Worm (Caenorhabditis elegans) whole organism, L1 larva: Measurements from ENCODE around the gene C48B4.10.

Experiments
- C16A3.4 ChIP-seq: fragments of 150-350 bp; optimal IDR thresholded peaks from 2 replicates; lab custom pipeline; 2014; ENCODE audit warnings: missing biosample characterization, missing genetic modification characterization
- C34B4.2 ChIP-seq: sonication (generic microtip); optimal IDR thresholded peaks from 2 replicates; lab custom pipeline; 2017; ENCODE audit warnings: mild to moderate bottlenecking, missing genetic modification characterization, missing compliant biosample characterization
- F16B12.6 ChIP-seq: fragments of 150-350 bp; optimal IDR thresholded peaks from 2 replicates; lab custom pipeline; 2014; ENCODE audit warnings: missing biosample characterization, missing genetic modification characterization
- blmp-1 ChIP-seq: fragments of 150-350 bp; optimal IDR thresholded peaks from 2 replicates; lab custom pipeline; 2014; ENCODE audit warnings: missing biosample characterization, missing genetic modification characterization
- ceh-82 ChIP-seq, 3 experiments: fragments of 150-350 bp in 1 of 3; sonication (generic microtip) in 2 of 3; optimal IDR thresholded peaks; 2 replicates each; lab custom pipeline; 2014 to 2017; ENCODE audit warnings: missing biosample characterization in 3 of 3, missing genetic modification characterization in 3 of 3
- ceh-90 ChIP-seq: sonication (generic microtip); optimal IDR thresholded peaks from 2 replicates; lab custom pipeline; 2016; ENCODE audit warnings: missing genetic modification characterization, missing compliant biosample characterization
- dpl-1 ChIP-seq, 3 experiments: fragments of 150-350 bp in 2 of 3; sonication (generic microtip) in 1 of 3; optimal IDR thresholded peaks; 2 replicates each; lab custom pipeline; 2014 to 2017; ENCODE audit warnings: missing biosample characterization in 3 of 3, missing genetic modification characterization in 3 of 3, missing genetic modification reagents in 3 of 3
- efl-1 ChIP-seq, 4 experiments: fragments of 150-350 bp; optimal IDR thresholded peaks in 3 of 4; peaks in 1 of 4; 1 replicate in 1 of 4; 2 replicates in 3 of 4; lab custom pipeline; 2014; ENCODE audit warnings: missing biosample characterization in 2 of 4, missing genetic modification characterization in 2 of 4, missing genetic modification reagents in 2 of 4
- efl-3 ChIP-seq: fragments of 200-800 bp; sonication (Bioruptor generic); optimal IDR thresholded peaks from 2 replicates; lab custom pipeline; 2018; ENCODE audit warnings: mild to moderate bottlenecking, missing genetic modification characterization, missing compliant biosample characterization
- egl-13 ChIP-seq: sonication (generic microtip); optimal IDR thresholded peaks from 2 replicates; lab custom pipeline; 2016; ENCODE audit warnings: missing genotype, missing genetic modification reagents, missing genetic modification characterization, missing compliant biosample characterization
- elt-3 ChIP-seq, 6 experiments: fragments of 150-350 bp in 1 of 6; sonication (generic microtip); optimal IDR thresholded peaks; 2 replicates each; lab custom pipeline; 2017 to 2018; ENCODE audit warnings: missing biosample characterization in 6 of 6, missing genetic modification characterization in 6 of 6, inconsistent platforms in 1 of 6
- ets-5 ChIP-seq: fragments of 200-800 bp; sonication (Bioruptor generic); IDR thresholded peaks from 2 replicates; pipeline ENCODE4 v1.3.6; 2022; ENCODE audit warnings: missing genetic modification characterization, missing compliant biosample characterization
- fkh-4 ChIP-seq: sonication (generic microtip); optimal IDR thresholded peaks from 2 replicates; lab custom pipeline; 2016; ENCODE audit warnings: missing compliant biosample characterization, missing genetic modification characterization, borderline replicate concordance
- hpl-2 ChIP-seq: fragments of 150-350 bp; optimal IDR thresholded peaks from 2 replicates; lab custom pipeline; 2014; ENCODE audit warnings: missing biosample characterization, missing genetic modification reagents, missing genetic modification characterization
- lin-15B ChIP-seq: fragments of 150-350 bp; sonication (generic microtip); optimal IDR thresholded peaks from 3 replicates; lab custom pipeline; 2014; ENCODE audit warnings: missing biosample characterization, missing genetic modification characterization
- lin-35 ChIP-seq, 2 experiments: fragments of 150-350 bp; optimal IDR thresholded peaks; 2 replicates each; lab custom pipeline; 2014; ENCODE audit warnings: missing biosample characterization in 2 of 2, missing genetic modification characterization in 2 of 2, missing genetic modification reagents in 2 of 2
- lir-3 ChIP-seq: sonication (generic microtip); optimal IDR thresholded peaks from 2 replicates; lab custom pipeline; 2016; ENCODE audit warnings: mild to moderate bottlenecking, missing genetic modification characterization, moderate library complexity, missing compliant biosample characterization; ENCODE audit not compliant: poor library complexity
- lsy-2 ChIP-seq, 2 experiments: fragments of 150-350 bp; optimal IDR thresholded peaks; 2 replicates each; lab custom pipeline; 2014; ENCODE audit warnings: missing biosample characterization in 2 of 2, missing genetic modification characterization in 2 of 2
- mep-1 ChIP-seq: fragments of 150-350 bp; optimal IDR thresholded peaks from 2 replicates; lab custom pipeline; 2014; ENCODE audit warnings: missing biosample characterization, missing genetic modification characterization
- nhr-12 ChIP-seq: sonication (generic microtip); optimal IDR thresholded peaks from 2 replicates; lab custom pipeline; 2017; ENCODE audit warnings: missing biosample characterization, missing genetic modification characterization
- nhr-20 ChIP-seq: sonication (generic microtip); optimal IDR thresholded peaks from 2 replicates; lab custom pipeline; 2016; ENCODE audit warnings: mild to moderate bottlenecking, missing genetic modification characterization, missing compliant biosample characterization
- nhr-77 ChIP-seq: fragments of 150-350 bp; optimal IDR thresholded peaks from 2 replicates; lab custom pipeline; 2014; ENCODE audit warnings: missing biosample characterization, missing genetic modification characterization
- nhr-84 ChIP-seq: sonication (generic microtip); optimal IDR thresholded peaks from 2 replicates; lab custom pipeline; 2017; ENCODE audit warnings: missing biosample characterization, missing genetic modification characterization
- nhr-85 ChIP-seq: sonication (generic microtip); peaks from one replicate; lab custom pipeline; 2016; ENCODE audit warnings: missing genetic modification characterization, inconsistent platforms, missing compliant biosample characterization
- nhr-90 ChIP-seq: sonication (generic microtip); optimal IDR thresholded peaks from 2 replicates; lab custom pipeline; 2016; ENCODE audit warnings: mild to moderate bottlenecking, missing genetic modification characterization, missing compliant biosample characterization; ENCODE audit not compliant: poor library complexity
- pag-3 ChIP-seq: sonication (generic microtip); optimal IDR thresholded peaks from 2 replicates; lab custom pipeline; 2017; ENCODE audit warnings: missing genetic modification characterization, mild to moderate bottlenecking, missing compliant biosample characterization, antibody characterized with exemption, borderline replicate concordance; ENCODE audit not compliant: insufficient read depth
- rnt-1 ChIP-seq: sonication (generic microtip); optimal IDR thresholded peaks from 2 replicates; lab custom pipeline; 2016; ENCODE audit warnings: mild to moderate bottlenecking, missing genetic modification characterization, moderate library complexity, missing compliant biosample characterization
- skn-1 ChIP-seq: fragments of 150-350 bp; optimal IDR thresholded peaks from 2 replicates; lab custom pipeline; 2014; ENCODE audit warnings: missing biosample characterization, missing genetic modification characterization
- snu-23 ChIP-seq: sonication (generic microtip); optimal IDR thresholded peaks from 2 replicates; lab custom pipeline; 2016; ENCODE audit warnings: missing genetic modification characterization, missing compliant biosample characterization
- sox-4 ChIP-seq: sonication (generic microtip); optimal IDR thresholded peaks from 2 replicates; lab custom pipeline; 2016; ENCODE audit warnings: missing genetic modification characterization, missing compliant biosample characterization
- sup-37 ChIP-seq: fragments of 200-800 bp; sonication (Bioruptor generic); optimal IDR thresholded peaks from 2 replicates; lab custom pipeline; 2018; ENCODE audit warnings: mild to moderate bottlenecking, missing genetic modification characterization, missing compliant biosample characterization
- tbx-2 ChIP-seq: sonication (generic microtip); optimal IDR thresholded peaks from 2 replicates; lab custom pipeline; 2016; ENCODE audit warnings: missing genetic modification characterization, missing compliant biosample characterization
- tlp-1 ChIP-seq: fragments of 150-350 bp; optimal IDR thresholded peaks from 2 replicates; lab custom pipeline; 2014; ENCODE audit warnings: missing biosample characterization, missing genetic modification characterization
- unc-30 ChIP-seq: sonication (generic microtip); optimal IDR thresholded peaks from 2 replicates; lab custom pipeline; 2017; ENCODE audit warnings: missing biosample characterization, missing genetic modification characterization
- vab-15 ChIP-seq: sonication (generic microtip); optimal IDR thresholded peaks from 2 replicates; lab custom pipeline; 2017; ENCODE audit warnings: missing genotype, mild to moderate bottlenecking, missing genetic modification characterization, missing compliant biosample characterization
- ztf-11 ChIP-seq, 2 experiments: sonication (generic microtip); optimal IDR thresholded peaks; 2 replicates each; lab custom pipeline; 2016 to 2017; ENCODE audit warnings: missing genetic modification characterization in 2 of 2, missing biosample characterization in 1 of 2, missing compliant biosample characterization in 1 of 2
- ztf-4 ChIP-seq: fragments of 150-350 bp; optimal IDR thresholded peaks from 2 replicates; lab custom pipeline; 2014; ENCODE audit warnings: missing biosample characterization, missing genetic modification characterization

The C48B4.10 gene

DNA sequence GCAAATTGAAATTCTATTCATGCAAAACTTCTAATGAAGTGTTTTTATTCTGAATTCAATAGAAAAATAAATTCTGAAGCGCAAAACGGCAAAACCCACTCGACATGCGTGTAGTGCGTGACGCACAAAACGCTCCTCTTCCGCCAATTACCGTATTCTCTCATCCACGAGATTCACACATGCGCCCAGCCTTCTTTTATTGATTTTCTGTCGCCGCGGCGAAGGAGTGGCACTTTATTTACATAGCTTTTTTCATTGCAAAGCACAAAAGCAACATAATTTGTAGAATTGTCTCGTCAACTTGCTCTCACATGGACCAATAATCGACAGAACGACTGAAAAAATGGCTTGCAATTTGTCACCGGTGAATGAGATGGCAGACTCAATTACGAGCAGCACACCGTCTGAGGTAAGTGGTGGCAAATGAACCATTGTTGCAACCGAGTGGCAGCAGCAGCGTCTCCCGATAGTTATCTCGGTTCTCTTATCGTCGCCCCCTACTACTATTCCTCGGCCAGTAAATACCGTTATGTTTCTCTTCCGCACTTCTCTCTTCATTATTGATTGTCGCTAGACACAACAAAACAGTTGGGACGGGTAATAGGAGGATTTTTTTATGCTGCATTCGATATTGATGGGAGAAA lies 18.2 kb downstream of the C48B4.10 start, which contains the start of gene unc-16 (continued):
- TF ChIP-seq sox-4 (peak; percentile 67), lin-15B (tag; lab: Kevin White, UChicago) (peak; percentile 82), vab-15 (tag; lab: Kevin White, UChicago) (no peak), sup-37 (GFP tag; lab: Kevin White, UChicago) (peak; percentile 79), ceh-82 (tag; optimal IDR thresholded peaks at IDR 0.05; lab: Kevin White, UChicago) (peak; percentile 78 to 92 (median 89)), C34B4.2 (tag; lab: Kevin White, UChicago) (no peak), unc-30 (tag; lab: Kevin White, UChicago) (no peak), nhr-20 (tag; lab: Kevin White, UChicago) (peak; percentile 90), pag-3 (tag; lab: Kevin White, UChicago) (no peak), fkh-4 (peak; percentile 63), nhr-12 (no peak)

DNA sequence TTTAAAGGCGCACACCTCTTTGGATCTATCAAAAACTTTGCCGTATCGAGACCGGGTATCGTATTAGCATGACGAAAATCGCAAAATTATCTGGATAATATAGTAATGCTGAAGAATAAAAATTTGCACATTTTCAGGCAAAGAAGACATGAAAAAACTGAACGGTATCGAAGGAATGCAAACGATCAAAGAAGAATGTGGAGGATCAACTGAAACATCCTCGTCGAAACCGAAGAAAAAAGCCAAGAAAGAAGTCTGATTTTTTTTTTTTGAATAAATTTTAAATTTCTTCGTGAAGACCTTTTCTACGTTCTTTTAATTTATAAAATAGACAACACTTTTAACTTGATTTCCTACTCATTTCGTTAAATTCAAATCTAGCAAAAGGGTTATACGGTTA lies 19.5 kb downstream of the C48B4.10 start, which contains the start of gene ZK1098.12:
Gene ZK1098.12, plus strand, starts transcription at position 301 of the 400 bp plus-strand sequence.
- TF ChIP-seq efl-1 (optimal IDR thresholded peaks at IDR 0.05; lab: Kevin White, UChicago) (no peak), efl-1 (GFP tag; optimal IDR thresholded peaks at IDR 0.05 in 1 of 2; lab: Kevin White, UChicago) (peak in 1 of 2 experiments; percentile 76), C16A3.4 (tag; lab: Kevin White, UChicago) (no peak), fkh-4 (no peak)

DNA sequence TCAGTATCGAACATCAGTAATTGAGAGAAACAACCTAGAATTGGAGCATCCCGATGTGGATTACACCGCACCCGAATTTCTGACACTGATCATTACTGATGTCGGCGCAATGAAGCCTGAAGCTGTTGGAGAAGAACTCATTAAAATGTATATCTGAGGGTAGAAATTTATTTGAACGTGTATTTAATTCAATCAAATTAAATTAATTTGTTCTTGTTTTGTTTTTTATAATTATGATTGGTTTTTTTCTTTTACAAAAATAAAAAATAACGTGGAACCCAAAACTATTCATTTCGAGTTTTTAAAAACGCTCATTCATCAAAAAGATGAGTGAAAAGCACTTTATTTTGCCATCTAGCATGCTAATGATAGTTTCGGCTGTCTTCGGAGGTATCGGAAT lies 20.2 kb downstream of the C48B4.10 start, which contains the start of gene ZK1098.9:
Gene ZK1098.9, plus strand, starts transcription at position 301 of the 400 bp plus-strand sequence.
- TF ChIP-seq ztf-4 (no peak), ztf-11 (tag; optimal IDR thresholded peaks at IDR 0.05; lab: Kevin White, UChicago) (no peak), nhr-77 (no peak), ets-5 (GFP tag; lab: Robert Waterston, UW) (no peak), ceh-90 (no peak), nhr-84 (no peak), efl-3 (GFP tag; lab: Kevin White, UChicago) (no peak), rnt-1 (tag; lab: Kevin White, UChicago) (no peak), tlp-1 (tag; lab: Kevin White, UChicago) (no peak), nhr-90 (no peak)

DNA sequence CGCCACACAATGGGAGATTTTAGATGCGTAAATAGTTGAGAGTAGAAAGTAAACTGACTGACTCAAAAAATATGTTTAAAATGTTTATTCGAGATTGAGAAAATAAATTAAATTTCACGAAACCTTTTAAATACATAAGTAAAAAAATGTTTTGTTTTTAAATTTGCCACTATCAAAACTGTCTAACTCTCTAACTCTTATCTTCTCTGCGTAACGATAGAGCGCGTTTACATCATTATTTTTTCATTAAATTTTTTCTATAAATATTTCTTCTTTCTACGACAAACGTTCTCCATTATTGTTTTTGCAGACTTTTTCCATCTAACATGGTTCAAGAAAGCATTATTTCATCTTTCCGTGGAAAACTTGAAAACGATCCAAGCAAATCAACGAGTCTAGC lies 21.5 kb downstream of the C48B4.10 start, which contains the start of gene eif-2Balpha:
Gene eif-2Balpha, plus strand, starts transcription at position 304 of the 400 bp plus-strand sequence.
- no peak for TF ChIP-seq lir-3 (tag; lab: Kevin White, UChicago)
- TF ChIP-seq mep-1 (tag; lab: Kevin White, UChicago), result peak; percentile 16
- TF ChIP-seq nhr-85, result peak; percentile 38
- TF ChIP-seq efl-1 (optimal IDR thresholded peaks at IDR 0.05; lab: Kevin White, UChicago), result peak; percentile 29 to 70
- TF ChIP-seq efl-1 (GFP tag; optimal IDR thresholded peaks at IDR 0.05 in 1 of 2; lab: Kevin White, UChicago), result peak; percentile 79 to 96
- TF ChIP-seq skn-1 (tag; lab: Kevin White, UChicago), result peak; percentile 14
- peak; percentile 70 to 80 (median 71) for TF ChIP-seq dpl-1 (GFP tag; optimal IDR thresholded peaks at IDR 0.05; lab: Kevin White, UChicago)
- TF ChIP-seq C16A3.4 (tag; lab: Kevin White, UChicago), result peak; percentile 40
- peak; percentile 17 for TF ChIP-seq lin-15B (tag; lab: Kevin White, UChicago)
- TF ChIP-seq lin-35 (GFP tag; optimal IDR thresholded peaks at IDR 0.05; lab: Kevin White, UChicago), result peak; percentile 44 to 90
- peak; percentile 78 to 94 for TF ChIP-seq lsy-2 (tag; optimal IDR thresholded peaks at IDR 0.05; lab: Kevin White, UChicago)
- no peak for TF ChIP-seq hpl-2 (GFP tag; lab: Kevin White, UChicago)
- peak; percentile 21 for TF ChIP-seq tbx-2 (tag; lab: Kevin White, UChicago)
- peak in 1 of 6 experiments; percentile 24 for TF ChIP-seq elt-3 (tag; optimal IDR thresholded peaks at IDR 0.05; lab: Kevin White, UChicago)
- TF ChIP-seq rnt-1 (tag; lab: Kevin White, UChicago), result no peak
- TF ChIP-seq blmp-1 (tag; lab: Kevin White, UChicago), result peak; percentile 32
- TF ChIP-seq egl-13 (tag; lab: Kevin White, UChicago), result no peak
- TF ChIP-seq nhr-20 (tag; lab: Kevin White, UChicago), result peak; percentile 4
- TF ChIP-seq F16B12.6, result peak; percentile 34
- peak in 1 of 3 experiments; percentile 30 for TF ChIP-seq ceh-82 (tag; optimal IDR thresholded peaks at IDR 0.05; lab: Kevin White, UChicago)
- peak; percentile 28 for TF ChIP-seq snu-23 (GFP tag; lab: Kevin White, UChicago)
